Worm (Caenorhabditis elegans) whole organism, L1 larva: ENCODE data around the gene F47B7.4.

Experiments used
- C16A3.4 ChIP-seq: fragments of 150-350 bp; optimal IDR thresholded peaks from 2 replicates; lab custom pipeline; 2014; ENCODE audit warnings: missing biosample characterization, missing genetic modification characterization
- F16B12.6 ChIP-seq: fragments of 150-350 bp; optimal IDR thresholded peaks from 2 replicates; lab custom pipeline; 2014; ENCODE audit warnings: missing biosample characterization, missing genetic modification characterization
- Y116A8C.19 ChIP-seq: sonication (generic microtip); optimal IDR thresholded peaks from 2 replicates; lab custom pipeline; 2016; ENCODE audit warnings: missing compliant biosample characterization, missing genetic modification characterization, borderline replicate concordance
- ama-1 ChIP-seq: fragments of 150-350 bp; optimal IDR thresholded peaks from 2 replicates; lab custom pipeline; 2014
- ceh-8 ChIP-seq: fragments of 200-800 bp; sonication (Bioruptor generic); optimal IDR thresholded peaks from 2 replicates; lab custom pipeline; 2018; ENCODE audit warnings: mild to moderate bottlenecking, missing genetic modification characterization, moderate library complexity, missing compliant biosample characterization
- ceh-82 ChIP-seq, 3 experiments: fragments of 150-350 bp in 1 of 3; sonication (generic microtip) in 2 of 3; optimal IDR thresholded peaks; 2 replicates each; lab custom pipeline; 2014 to 2017; ENCODE audit warnings: missing biosample characterization in 3 of 3, missing genetic modification characterization in 3 of 3
- ceh-88 ChIP-seq: fragments of 200-800 bp; sonication (Bioruptor generic); IDR thresholded peaks from 2 replicates; pipeline ENCODE4 v1.3.6; 2022; ENCODE audit warnings: missing genetic modification characterization, missing compliant biosample characterization
- dpl-1 ChIP-seq, 3 experiments: fragments of 150-350 bp in 2 of 3; sonication (generic microtip) in 1 of 3; optimal IDR thresholded peaks; 2 replicates each; lab custom pipeline; 2014 to 2017; ENCODE audit warnings: missing biosample characterization in 3 of 3, missing genetic modification characterization in 3 of 3, missing genetic modification reagents in 3 of 3
- efl-1 ChIP-seq, 4 experiments: fragments of 150-350 bp; optimal IDR thresholded peaks in 3 of 4; peaks in 1 of 4; 1 replicate in 1 of 4; 2 replicates in 3 of 4; lab custom pipeline; 2014; ENCODE audit warnings: missing biosample characterization in 2 of 4, missing genetic modification characterization in 2 of 4, missing genetic modification reagents in 2 of 4
- efl-3 ChIP-seq: fragments of 200-800 bp; sonication (Bioruptor generic); optimal IDR thresholded peaks from 2 replicates; lab custom pipeline; 2018; ENCODE audit warnings: mild to moderate bottlenecking, missing genetic modification characterization, missing compliant biosample characterization
- egl-13 ChIP-seq: sonication (generic microtip); optimal IDR thresholded peaks from 2 replicates; lab custom pipeline; 2016; ENCODE audit warnings: missing genotype, missing genetic modification reagents, missing genetic modification characterization, missing compliant biosample characterization
- fkh-10 ChIP-seq: sonication (generic microtip); optimal IDR thresholded peaks from 2 replicates; lab custom pipeline; 2017; ENCODE audit warnings: missing biosample characterization, missing genetic modification reagents, missing genetic modification characterization
- fkh-4 ChIP-seq: sonication (generic microtip); optimal IDR thresholded peaks from 2 replicates; lab custom pipeline; 2016; ENCODE audit warnings: missing compliant biosample characterization, missing genetic modification characterization, borderline replicate concordance
- irx-1 ChIP-seq: sonication (generic microtip); optimal IDR thresholded peaks from 2 replicates; lab custom pipeline; 2016; ENCODE audit warnings: missing genetic modification characterization, missing compliant biosample characterization
- jun-1 ChIP-seq: fragments of 150-350 bp; optimal IDR thresholded peaks from 2 replicates; lab custom pipeline; 2014; ENCODE audit warnings: missing biosample characterization, missing genetic modification reagents, missing genetic modification characterization
- lin-13 ChIP-seq: fragments of 150-350 bp; optimal IDR thresholded peaks from 2 replicates; lab custom pipeline; 2014; ENCODE audit warnings: missing biosample characterization, missing genetic modification reagents, missing genetic modification characterization
- lin-14 ChIP-seq: fragments of 200-800 bp; sonication (Bioruptor generic); optimal IDR thresholded peaks from 2 replicates; lab custom pipeline; 2018; ENCODE audit warnings: mild to moderate bottlenecking, missing genetic modification characterization, moderate library complexity, missing compliant biosample characterization
- lin-35 ChIP-seq, 2 experiments: fragments of 150-350 bp; optimal IDR thresholded peaks; 2 replicates each; lab custom pipeline; 2014; ENCODE audit warnings: missing biosample characterization in 2 of 2, missing genetic modification characterization in 2 of 2, missing genetic modification reagents in 2 of 2
- lir-3 ChIP-seq: sonication (generic microtip); optimal IDR thresholded peaks from 2 replicates; lab custom pipeline; 2016; ENCODE audit warnings: mild to moderate bottlenecking, missing genetic modification characterization, moderate library complexity, missing compliant biosample characterization; ENCODE audit not compliant: poor library complexity
- nhr-11 ChIP-seq: fragments of 150-350 bp; optimal IDR thresholded peaks from 2 replicates; lab custom pipeline; 2014; ENCODE audit warnings: missing biosample characterization, missing genetic modification characterization
- nhr-12 ChIP-seq: sonication (generic microtip); optimal IDR thresholded peaks from 2 replicates; lab custom pipeline; 2017; ENCODE audit warnings: missing biosample characterization, missing genetic modification characterization
- nhr-20 ChIP-seq: sonication (generic microtip); optimal IDR thresholded peaks from 2 replicates; lab custom pipeline; 2016; ENCODE audit warnings: mild to moderate bottlenecking, missing genetic modification characterization, missing compliant biosample characterization
- nhr-237 ChIP-seq: fragments of 150-350 bp; optimal IDR thresholded peaks from 2 replicates; lab custom pipeline; 2014; ENCODE audit warnings: missing biosample characterization, missing genetic modification characterization
- nhr-47 ChIP-seq: sonication (generic microtip); optimal IDR thresholded peaks from 2 replicates; lab custom pipeline; 2016; ENCODE audit warnings: mild to moderate bottlenecking, missing genetic modification characterization, moderate library complexity, missing compliant biosample characterization
- nhr-71 ChIP-seq: sonication (generic microtip); optimal IDR thresholded peaks from 2 replicates; lab custom pipeline; 2016; ENCODE audit warnings: mild to moderate bottlenecking, missing genetic modification characterization, moderate library complexity, missing compliant biosample characterization
- nhr-76 ChIP-seq: sonication (generic microtip); optimal IDR thresholded peaks from 2 replicates; lab custom pipeline; 2017; ENCODE audit warnings: missing biosample characterization, missing genetic modification characterization
- pag-3 ChIP-seq: sonication (generic microtip); optimal IDR thresholded peaks from 2 replicates; lab custom pipeline; 2017; ENCODE audit warnings: missing genetic modification characterization, mild to moderate bottlenecking, missing compliant biosample characterization, antibody characterized with exemption, borderline replicate concordance; ENCODE audit not compliant: insufficient read depth
- snu-23 ChIP-seq: sonication (generic microtip); optimal IDR thresholded peaks from 2 replicates; lab custom pipeline; 2016; ENCODE audit warnings: missing genetic modification characterization, missing compliant biosample characterization
- sox-4 ChIP-seq: sonication (generic microtip); optimal IDR thresholded peaks from 2 replicates; lab custom pipeline; 2016; ENCODE audit warnings: missing genetic modification characterization, missing compliant biosample characterization
- sptf-1 ChIP-seq: fragments of 150-350 bp; optimal IDR thresholded peaks from 2 replicates; lab custom pipeline; 2014; ENCODE audit warnings: missing biosample characterization, missing genetic modification characterization
- sup-37 ChIP-seq: fragments of 200-800 bp; sonication (Bioruptor generic); optimal IDR thresholded peaks from 2 replicates; lab custom pipeline; 2018; ENCODE audit warnings: mild to moderate bottlenecking, missing genetic modification characterization, missing compliant biosample characterization
- swsn-7 ChIP-seq: sonication (generic microtip); optimal IDR thresholded peaks from 2 replicates; lab custom pipeline; 2016; ENCODE audit warnings: missing genetic modification characterization, missing compliant biosample characterization
- tbx-2 ChIP-seq: sonication (generic microtip); optimal IDR thresholded peaks from 2 replicates; lab custom pipeline; 2016; ENCODE audit warnings: missing genetic modification characterization, missing compliant biosample characterization
- tlp-1 ChIP-seq: fragments of 150-350 bp; optimal IDR thresholded peaks from 2 replicates; lab custom pipeline; 2014; ENCODE audit warnings: missing biosample characterization, missing genetic modification characterization
- unc-130 ChIP-seq: fragments of 150-350 bp; optimal IDR thresholded peaks from 2 replicates; lab custom pipeline; 2017; ENCODE audit warnings: missing biosample characterization, missing genetic modification characterization, inconsistent platforms
- unc-30 ChIP-seq: sonication (generic microtip); optimal IDR thresholded peaks from 2 replicates; lab custom pipeline; 2017; ENCODE audit warnings: missing biosample characterization, missing genetic modification characterization
- unc-62 ChIP-seq: fragments of 150-350 bp; optimal IDR thresholded peaks from 2 replicates; lab custom pipeline; 2014; ENCODE audit warnings: missing biosample characterization, missing genetic modification reagents, missing genetic modification characterization
- unc-98 ChIP-seq: fragments of 200-800 bp; sonication (Bioruptor generic); IDR thresholded peaks from 2 replicates; pipeline ENCODE4 v1.3.6; 2022; ENCODE audit warnings: missing genetic modification characterization, missing compliant biosample characterization
- vab-15 ChIP-seq: sonication (generic microtip); optimal IDR thresholded peaks from 2 replicates; lab custom pipeline; 2017; ENCODE audit warnings: missing genotype, mild to moderate bottlenecking, missing genetic modification characterization, missing compliant biosample characterization
- ztf-11 ChIP-seq, 2 experiments: sonication (generic microtip); optimal IDR thresholded peaks; 2 replicates each; lab custom pipeline; 2016 to 2017; ENCODE audit warnings: missing genetic modification characterization in 2 of 2, missing biosample characterization in 1 of 2, missing compliant biosample characterization in 1 of 2
- ztf-4 ChIP-seq: fragments of 150-350 bp; optimal IDR thresholded peaks from 2 replicates; lab custom pipeline; 2014; ENCODE audit warnings: missing biosample characterization, missing genetic modification characterization

F47B7.4 gene

ce11 chrX:3803314-3803713 lies 36.9 kb upstream of the F47B7.4 start, which contains the start of gene F35A5.8 (continued):
- TF ChIP-seq nhr-20 (tag; lab: Kevin White, UChicago), result peak; percentile 80
- no peak for TF ChIP-seq unc-98
- no peak for TF ChIP-seq efl-3 (GFP tag; lab: Kevin White, UChicago)
- peak; percentile 59 to 80 for TF ChIP-seq lin-35 (GFP tag; optimal IDR thresholded peaks at IDR 0.05; lab: Kevin White, UChicago)

ce11 chrX:3802743-3803142 lies 36.3 kb upstream of the F47B7.4 start:
- peak in 2 of 3 experiments; percentile 14 to 48 for TF ChIP-seq ceh-82 (tag; optimal IDR thresholded peaks at IDR 0.05; lab: Kevin White, UChicago)
- TF ChIP-seq unc-30 (tag; lab: Kevin White, UChicago), result no peak
- TF ChIP-seq egl-13 (tag; lab: Kevin White, UChicago), result peak; percentile 35
- no peak for TF ChIP-seq pag-3 (tag; lab: Kevin White, UChicago)
- no peak for TF ChIP-seq nhr-12
- no peak for TF ChIP-seq nhr-237 (tag; lab: Kevin White, UChicago)
- peak; percentile 61 for TF ChIP-seq lin-14
- peak; percentile 69 for TF ChIP-seq fkh-10 (GFP tag; lab: Kevin White, UChicago)

ce11 chrX:3798288-3798687 lies 31.8 kb upstream of the F47B7.4 start:
- no peak for TF ChIP-seq sup-37 (GFP tag; lab: Kevin White, UChicago)
- no peak for TF ChIP-seq tbx-2 (tag; lab: Kevin White, UChicago)
- no peak for TF ChIP-seq ceh-8
- no peak for TF ChIP-seq lin-13 (GFP tag; lab: Kevin White, UChicago)
- no peak for TF ChIP-seq nhr-20 (tag; lab: Kevin White, UChicago)
- no peak for TF ChIP-seq unc-62 (GFP tag; lab: Kevin White, UChicago)
- TF ChIP-seq sptf-1 (tag; lab: Kevin White, UChicago), result no peak
- TF ChIP-seq unc-98, result no peak
- TF ChIP-seq lir-3 (tag; lab: Kevin White, UChicago), result no peak
- no peak for TF ChIP-seq sox-4 (tag; lab: Kevin White, UChicago)
- TF ChIP-seq jun-1, result no peak
- TF ChIP-seq nhr-71 (tag; lab: Kevin White, UChicago), result no peak
- no peak for TF ChIP-seq dpl-1 (GFP tag; optimal IDR thresholded peaks at IDR 0.05; lab: Kevin White, UChicago)
- TF ChIP-seq F16B12.6 (tag; lab: Kevin White, UChicago), result no peak
- TF ChIP-seq C16A3.4, result no peak

ce11 chrX:3797882-3798281 lies 31.4 kb upstream of the F47B7.4 start, which contains the start of gene abu-10:
Gene abu-10 (plus strand): TSS chrX:3798182.
- TF ChIP-seq unc-130 (no peak), ztf-11 (tag; optimal IDR thresholded peaks at IDR 0.05; lab: Kevin White, UChicago) (no peak), swsn-7 (tag; lab: Kevin White, UChicago) (no peak), ceh-8 (no peak)

ce11 chrX:3795642-3796041 lies 29.2 kb upstream of the F47B7.4 start, which contains the start of gene F35A5.5:
Gene F35A5.5 (minus strand): TSS chrX:3795742.
- TF ChIP-seq sup-37 (GFP tag; lab: Kevin White, UChicago) (no peak), vab-15 (tag; lab: Kevin White, UChicago) (no peak), ztf-4 (tag; lab: Kevin White, UChicago) (no peak), nhr-12 (no peak), fkh-4 (no peak), jun-1 (no peak), nhr-47 (tag; lab: Kevin White, UChicago) (no peak), tlp-1 (tag; lab: Kevin White, UChicago) (no peak), nhr-11 (tag; lab: Kevin White, UChicago) (no peak), irx-1 (no peak), snu-23 (GFP tag; lab: Kevin White, UChicago) (no peak), efl-1 (optimal IDR thresholded peaks at IDR 0.05; lab: Kevin White, UChicago) (no peak), efl-1 (GFP tag; optimal IDR thresholded peaks at IDR 0.05 in 1 of 2; lab: Kevin White, UChicago) (no peak), Y116A8C.19 (tag; lab: Kevin White, UChicago) (no peak), ama-1 (lab: Kevin White, UChicago) (no peak), nhr-76 (tag; lab: Kevin White, UChicago) (no peak), ceh-88 (no peak)
